Fruit fly (Drosophila melanogaster) Kc167 (cell line): Measurements from ENCODE around the gene G9a.

Experiments
- Myc ChIP-seq: fragments of >200 bp; optimal IDR thresholded peaks from 2 replicates; lab custom pipeline; 2017; ENCODE audit warnings: missing external identifiers
- Sin3A ChIP-seq: fragments of >200 bp; optimal IDR thresholded peaks from 2 replicates; lab custom pipeline; 2018; ENCODE audit warnings: missing external identifiers
- h ChIP-seq: fragments of >200 bp; optimal IDR thresholded peaks from 3 replicates; lab custom pipeline; 2018; ENCODE audit warnings: missing external identifiers
- insv ChIP-seq: fragments of >200 bp; optimal IDR thresholded peaks from 3 replicates; lab custom pipeline; 2018; ENCODE audit warnings: missing external identifiers
- psq ChIP-seq: fragments of >200 bp; optimal IDR thresholded peaks from 2 replicates; lab custom pipeline; 2017; ENCODE audit warnings: missing external identifiers
- ttk ChIP-seq: sonication (Bioruptor generic); optimal IDR thresholded peaks from 2 replicates; lab custom pipeline; 2017; ENCODE audit warnings: missing external identifiers

G9a gene

DNA sequence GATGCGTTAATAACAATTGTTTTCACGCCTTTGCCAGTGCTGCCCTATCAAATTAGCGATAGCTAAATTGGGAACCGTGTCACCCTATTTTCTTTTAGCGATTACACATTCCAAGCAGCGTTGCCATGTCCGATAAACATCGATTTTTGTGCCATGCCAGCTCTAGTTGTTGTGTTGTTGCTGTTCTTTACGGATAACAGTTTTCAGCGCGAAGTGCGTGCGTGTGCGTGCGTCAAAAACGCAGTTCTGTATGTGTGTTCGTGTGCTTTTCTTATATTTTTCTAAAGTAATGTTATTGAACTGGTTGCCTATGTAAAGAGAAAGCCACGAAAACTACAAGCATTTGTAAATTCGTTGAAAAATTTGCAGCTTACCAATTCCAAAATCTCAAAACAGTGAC is at the start of gene G9a, which contains the start of gene CG3038:
Gene G9a, plus strand, starts transcription at position 177 of the 400 bp plus-strand sequence.
Gene CG3038, minus strand, starts transcription at position 55 of the 400 bp plus-strand sequence.
- TF ChIP-seq Myc (lab: Kevin White, UChicago) (no peak), Sin3A (lab: Kevin White, UChicago) (no peak), ttk (lab: Kevin White, UChicago) (no peak), psq (no peak), h (lab: Kevin White, UChicago) (no peak), insv (lab: Kevin White, UChicago) (no peak)

DNA sequence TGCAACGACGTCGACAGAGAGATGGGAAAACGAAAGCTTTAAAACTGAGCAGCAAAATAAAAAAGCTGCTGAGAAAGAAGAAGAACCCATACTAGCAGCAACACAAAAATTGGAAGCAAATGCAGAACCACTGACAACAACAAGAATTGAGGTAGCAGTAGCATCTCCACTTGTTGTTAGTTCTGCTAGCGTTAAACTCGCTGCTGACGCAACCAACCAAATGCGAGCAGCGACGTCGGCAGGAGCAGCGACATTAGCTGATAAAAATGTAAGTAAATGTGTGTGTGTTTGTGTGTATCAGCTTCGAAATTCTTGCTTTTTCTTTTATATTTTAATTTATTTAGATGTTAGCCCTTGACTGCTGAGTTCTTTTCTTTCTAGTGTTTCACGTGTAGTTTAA is 1.6 kb downstream of the G9a start:
- TF ChIP-seq Sin3A (lab: Kevin White, UChicago) = no peak
- no peak for TF ChIP-seq h (lab: Kevin White, UChicago)
- no peak for TF ChIP-seq Myc (lab: Kevin White, UChicago)
- no peak for TF ChIP-seq ttk (lab: Kevin White, UChicago)
- TF ChIP-seq insv (lab: Kevin White, UChicago) = no peak
- TF ChIP-seq psq = no peak

DNA sequence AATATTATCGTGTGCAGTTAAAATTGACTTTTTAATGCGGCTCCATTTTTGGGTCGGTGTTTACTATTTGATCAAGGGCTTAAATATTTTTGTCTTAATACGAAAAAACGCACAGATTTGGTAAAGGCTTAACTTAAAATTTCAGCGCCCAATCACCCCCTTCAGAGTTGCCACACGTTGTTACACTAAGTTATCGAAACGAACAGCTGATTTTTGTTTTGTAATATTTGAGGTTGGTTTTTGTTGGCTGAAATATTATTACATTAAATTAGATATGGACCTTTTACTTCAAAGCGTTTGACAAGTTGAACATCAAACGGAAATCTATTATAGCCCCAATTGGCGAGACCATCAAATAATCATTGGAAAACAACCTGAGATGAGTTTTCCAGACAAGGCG is 8.9 kb downstream of the G9a start, which contains the start of gene CG42376:
Gene CG42376, plus strand, starts transcription at position 187 of the 400 bp plus-strand sequence.
- TF ChIP-seq h (lab: Kevin White, UChicago) (no peak), Sin3A (lab: Kevin White, UChicago) (no peak), insv (lab: Kevin White, UChicago) (no peak), Myc (lab: Kevin White, UChicago) (no peak), ttk (lab: Kevin White, UChicago) (no peak), psq (no peak)

DNA sequence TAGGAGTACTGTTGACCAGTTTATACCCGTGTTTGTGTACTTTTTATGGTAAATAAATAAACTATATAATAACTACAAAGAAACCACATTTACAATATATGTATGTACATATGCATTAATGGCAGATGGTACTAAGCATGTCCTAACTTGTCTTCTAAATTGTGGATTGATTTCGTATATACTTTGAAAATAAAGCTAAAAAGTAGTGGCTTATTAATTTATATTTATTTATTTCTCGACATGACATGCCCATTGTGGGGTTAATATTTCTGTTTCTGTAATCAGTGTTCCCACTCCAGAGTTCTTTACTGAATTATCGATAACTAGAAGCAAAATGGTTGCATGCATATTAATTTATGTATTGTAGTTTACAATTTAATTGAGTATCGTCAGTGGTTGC is 9.6 kb downstream of the G9a start, which contains the start of gene cin:
Gene cin, plus strand, starts transcription at position 306 of the 400 bp plus-strand sequence.
- TF ChIP-seq Sin3A (lab: Kevin White, UChicago) (no peak), psq (no peak), Myc (lab: Kevin White, UChicago) (no peak), ttk (lab: Kevin White, UChicago) (no peak), h (lab: Kevin White, UChicago) (no peak), insv (lab: Kevin White, UChicago) (no peak)

DNA sequence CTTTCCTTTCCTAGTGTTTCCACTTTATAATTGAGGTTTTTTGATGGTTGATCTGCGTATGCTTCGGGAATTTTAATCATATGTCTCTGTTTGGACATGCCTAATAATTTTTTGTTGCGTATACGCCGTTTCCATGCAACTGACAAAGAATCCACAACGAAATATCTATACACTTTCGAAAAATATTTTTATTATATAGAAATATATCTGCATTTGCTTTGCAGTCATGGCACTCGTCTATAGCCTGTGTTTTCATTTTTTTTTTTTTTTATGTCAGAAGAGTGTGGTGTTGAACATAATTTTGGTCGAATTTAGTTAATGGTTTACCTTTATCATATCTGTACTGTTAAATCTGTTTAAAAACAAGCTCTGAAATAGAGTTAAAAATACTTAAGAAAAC is 17.1 kb downstream of the G9a start:
- TF ChIP-seq insv (lab: Kevin White, UChicago) (no peak), Sin3A (lab: Kevin White, UChicago) (no peak), h (lab: Kevin White, UChicago) (no peak), Myc (lab: Kevin White, UChicago) (no peak), psq (no peak), ttk (lab: Kevin White, UChicago) (no peak)

DNA sequence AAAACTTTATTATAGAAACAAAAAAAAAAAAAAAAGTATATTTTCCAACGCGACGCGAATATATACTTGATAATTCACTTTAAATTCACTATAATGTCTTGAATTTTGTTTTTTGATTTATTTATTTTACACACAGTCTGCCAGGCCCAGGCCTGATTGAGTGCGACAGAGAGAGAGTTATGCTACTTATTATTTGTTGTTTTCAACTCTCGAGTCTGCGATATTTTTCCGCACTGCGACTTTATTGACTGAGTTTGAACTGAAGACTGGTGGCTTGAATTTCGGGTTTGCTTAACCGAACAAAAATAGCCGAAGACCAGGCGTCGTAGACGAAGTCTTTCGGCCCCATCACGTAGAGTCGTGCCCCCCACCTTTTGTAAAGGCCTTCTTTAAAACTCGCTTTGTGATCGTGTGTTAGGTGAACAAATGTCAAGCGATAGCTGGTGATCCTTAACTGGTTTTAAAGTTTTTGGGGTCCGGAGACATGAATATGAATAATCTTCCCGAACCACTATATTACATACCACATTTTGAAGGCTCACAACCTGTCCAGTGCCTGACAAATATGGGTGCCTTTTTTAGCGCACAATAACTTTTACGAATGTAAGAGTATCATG is 18.1 kb downstream of the G9a start, which contains the start of gene CG13377:
Gene CG13377, minus strand, starts transcription at position 272 of the 617 bp plus-strand sequence.
- TF ChIP-seq h (lab: Kevin White, UChicago) (no peak), psq (no peak), Myc (lab: Kevin White, UChicago) (no peak), ttk (lab: Kevin White, UChicago) (no peak), insv (lab: Kevin White, UChicago) (no peak), Sin3A (lab: Kevin White, UChicago) (no peak)

DNA sequence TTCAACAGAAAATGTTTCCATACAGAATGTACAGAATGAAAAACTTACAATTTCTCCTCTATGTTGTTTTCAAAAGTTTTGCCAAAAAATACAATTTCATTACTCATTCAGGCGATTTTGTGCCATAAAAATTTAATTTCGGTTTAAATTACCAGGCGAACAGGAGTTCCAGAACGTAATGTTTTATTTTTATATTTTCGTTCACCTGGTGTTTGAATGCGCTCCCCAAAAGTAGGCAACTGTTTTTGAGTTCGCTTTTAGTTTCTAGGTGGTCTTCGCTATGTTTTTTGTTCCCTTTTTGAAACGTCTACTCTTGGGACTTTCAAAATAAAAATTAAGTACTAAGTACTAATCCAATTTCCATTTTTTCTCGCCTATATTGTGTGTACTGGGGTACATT is 19.9 kb downstream of the G9a start:
- TF ChIP-seq insv (lab: Kevin White, UChicago) (no peak), h (lab: Kevin White, UChicago) (no peak), Myc (lab: Kevin White, UChicago) (no peak), Sin3A (lab: Kevin White, UChicago) (no peak), psq (no peak), ttk (lab: Kevin White, UChicago) (no peak)

DNA sequence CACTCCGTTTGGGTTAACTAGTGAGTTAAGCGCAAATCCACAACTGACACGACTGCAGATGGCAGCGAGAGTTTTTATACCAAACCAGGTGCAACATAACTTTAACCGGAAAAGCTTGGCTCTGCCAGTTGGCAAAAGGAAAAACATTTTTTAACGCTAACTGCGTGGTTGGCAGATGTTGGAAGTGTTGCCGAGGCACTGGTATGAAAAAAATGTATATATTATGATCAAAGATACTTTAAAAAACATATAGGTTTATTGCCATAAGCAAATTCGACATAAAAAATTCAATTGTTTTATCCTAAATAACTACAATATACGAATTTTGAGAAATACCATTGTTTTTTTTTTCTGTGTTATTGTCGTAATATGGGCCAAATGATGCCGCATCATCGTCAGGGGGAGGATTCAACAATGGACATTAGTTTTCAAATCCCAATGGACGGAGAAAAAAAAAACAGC is 21.2 kb downstream of the G9a start, which contains the start of gene CG13376:
Gene CG13376, minus strand, starts transcription at position 51 of the 462 bp plus-strand sequence.
- no peak for TF ChIP-seq Sin3A (lab: Kevin White, UChicago)
- no peak for TF ChIP-seq Myc (lab: Kevin White, UChicago)
- TF ChIP-seq insv (lab: Kevin White, UChicago) = no peak
- TF ChIP-seq psq = no peak
- no peak for TF ChIP-seq ttk (lab: Kevin White, UChicago)
- TF ChIP-seq h (lab: Kevin White, UChicago) = no peak

DNA sequence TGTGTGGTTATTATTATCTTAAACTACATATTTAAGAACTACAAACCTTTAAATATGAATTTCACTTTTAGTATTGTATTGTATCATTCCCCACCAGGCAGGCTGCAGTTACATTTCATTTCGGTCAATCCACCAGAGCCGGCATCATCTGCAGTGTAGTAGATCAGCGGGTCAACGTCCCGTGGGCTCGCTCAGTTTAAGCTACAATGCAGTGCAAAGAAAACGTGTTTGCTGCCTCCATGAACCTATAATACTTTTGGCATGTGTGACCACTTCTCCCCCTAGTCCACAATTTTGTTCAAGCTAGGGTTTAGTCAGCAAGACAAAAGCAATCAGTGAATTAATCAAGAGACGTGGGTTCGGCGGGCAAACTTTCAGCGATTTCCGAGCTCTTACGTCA is 22.2 kb downstream of the G9a start:
- no peak for TF ChIP-seq psq
- no peak for TF ChIP-seq Sin3A (lab: Kevin White, UChicago)
- TF ChIP-seq ttk (lab: Kevin White, UChicago) = no peak
- TF ChIP-seq insv (lab: Kevin White, UChicago) = no peak
- no peak for TF ChIP-seq Myc (lab: Kevin White, UChicago)
- TF ChIP-seq h (lab: Kevin White, UChicago) = no peak

DNA sequence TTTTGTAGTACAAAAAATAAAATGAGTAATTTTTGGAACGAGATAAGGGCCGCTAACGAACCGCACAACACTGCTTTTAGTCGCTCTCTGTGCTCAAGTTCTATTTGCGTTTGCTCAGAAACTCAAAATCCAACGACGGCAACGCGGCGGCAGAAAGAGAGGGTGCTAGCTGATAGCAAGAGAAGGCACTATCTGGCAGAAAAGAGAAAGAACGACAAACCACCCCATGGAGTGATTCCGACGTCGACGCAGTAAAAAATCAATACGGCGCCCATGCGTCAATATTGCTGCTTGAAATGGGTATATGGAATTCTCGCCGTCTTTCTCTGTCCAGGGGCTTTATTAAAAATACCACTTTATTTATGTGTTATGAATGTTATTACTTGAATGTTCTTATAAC is 30.3 kb downstream of the G9a start:
- no peak for TF ChIP-seq ttk (lab: Kevin White, UChicago)
- no peak for TF ChIP-seq insv (lab: Kevin White, UChicago)
- no peak for TF ChIP-seq Myc (lab: Kevin White, UChicago)
- TF ChIP-seq Sin3A (lab: Kevin White, UChicago) = no peak
- TF ChIP-seq psq = no peak
- no peak for TF ChIP-seq h (lab: Kevin White, UChicago)

DNA sequence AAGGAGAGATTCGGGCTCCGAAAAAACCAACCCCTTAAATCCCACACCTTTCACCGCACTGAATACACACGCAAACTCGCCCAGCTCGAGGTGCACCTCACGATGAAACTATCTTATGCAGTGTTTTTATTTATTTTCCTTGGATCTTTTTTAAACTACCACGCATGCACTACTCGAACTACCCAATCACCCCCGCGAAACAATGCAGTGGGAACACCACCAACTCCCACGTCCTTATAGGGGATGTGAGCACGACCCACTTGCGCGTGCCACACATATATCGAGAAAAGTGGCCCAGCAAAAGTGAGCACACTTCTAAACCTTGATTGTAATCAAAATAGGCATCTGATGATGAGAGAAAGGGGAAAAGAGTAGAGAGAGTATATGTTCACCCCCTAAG is 30.8 kb downstream of the G9a start:
- no peak for TF ChIP-seq h (lab: Kevin White, UChicago)
- TF ChIP-seq Myc (lab: Kevin White, UChicago) = no peak
- no peak for TF ChIP-seq insv (lab: Kevin White, UChicago)
- no peak for TF ChIP-seq ttk (lab: Kevin White, UChicago)
- TF ChIP-seq psq = no peak

DNA sequence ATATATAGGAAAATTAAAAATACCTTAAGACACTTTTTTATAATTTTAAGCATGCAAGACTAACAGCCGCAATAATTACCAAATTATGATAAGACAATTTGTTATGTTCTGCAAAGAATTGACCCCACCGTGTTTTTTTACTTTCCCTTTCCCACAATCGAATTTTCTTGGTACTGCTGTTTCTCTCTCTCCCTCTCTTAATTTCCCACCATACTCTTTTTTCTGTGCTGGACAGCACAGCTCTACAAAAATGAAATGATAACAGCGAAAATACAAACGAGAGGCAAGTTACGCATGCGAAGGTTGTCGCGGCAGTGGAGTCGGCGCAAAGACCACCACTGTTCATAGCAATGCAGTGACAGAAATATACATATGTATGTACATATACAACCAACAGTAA is 32.1 kb downstream of the G9a start:
- TF ChIP-seq ttk (lab: Kevin White, UChicago) = no peak
- no peak for TF ChIP-seq insv (lab: Kevin White, UChicago)
- TF ChIP-seq psq = no peak
- TF ChIP-seq h (lab: Kevin White, UChicago) = no peak
- no peak for TF ChIP-seq Sin3A (lab: Kevin White, UChicago)
- TF ChIP-seq Myc (lab: Kevin White, UChicago) = no peak
